Worm (Caenorhabditis elegans): ENCODE data around the gene H03A11.13.

DNA sequence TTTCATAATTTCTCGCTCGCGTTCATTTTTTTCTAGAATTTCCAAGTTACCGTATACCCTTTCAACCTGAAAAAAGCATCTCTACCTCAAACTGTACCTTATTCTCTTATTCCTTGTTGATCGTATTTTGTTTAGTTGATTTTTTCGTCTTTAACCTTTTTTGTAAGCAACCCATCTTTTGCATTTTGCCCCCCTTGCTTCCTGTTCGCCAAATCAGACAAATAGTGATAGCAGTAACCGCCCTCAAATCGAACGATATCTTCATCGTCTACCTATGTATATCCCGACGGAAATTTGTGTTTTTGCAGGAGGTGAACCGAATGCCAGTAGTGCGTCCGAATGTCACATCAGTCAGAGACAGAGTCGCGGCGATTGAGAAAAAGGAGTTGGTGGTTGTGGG is 49.4 kb upstream of the H03A11.13 start, which contains the start of gene F46F2.5:
- TF ChIP-seq unc-62 (GFP tag; optimal IDR thresholded peaks at IDR 0.05) (no peak), ceh-8 (GFP tag; optimal IDR thresholded peaks at IDR 0.05) (no peak), sox-4 (tag; optimal IDR thresholded peaks at IDR 0.05) (no peak), nhr-47 (tag; optimal IDR thresholded peaks at IDR 0.05) (no peak), lir-3 (tag; optimal IDR thresholded peaks at IDR 0.05; ENCODE audit: poor library complexity) (no peak), pag-3 (tag; optimal IDR thresholded peaks at IDR 0.05; ENCODE audit: borderline replicate concordance, insufficient read depth) (no peak), nhr-237 (tag; optimal IDR thresholded peaks at IDR 0.05) (no peak), jun-1 (tag; optimal IDR thresholded peaks at IDR 0.05) (no peak), unc-86 (tag; optimal IDR thresholded peaks at IDR 0.05) (no peak), egl-27 (tag; optimal IDR thresholded peaks at IDR 0.05) (no peak), elt-3 (tag; optimal IDR thresholded peaks at IDR 0.05) (no peak), ces-1 (GFP tag; optimal IDR thresholded peaks at IDR 0.05) (no peak), pqm-1 (tag; optimal IDR thresholded peaks at IDR 0.05) (no peak)
